Worm (Caenorhabditis elegans): Measurements from ENCODE around the gene atg-13.

Gene atg-13

DNA sequence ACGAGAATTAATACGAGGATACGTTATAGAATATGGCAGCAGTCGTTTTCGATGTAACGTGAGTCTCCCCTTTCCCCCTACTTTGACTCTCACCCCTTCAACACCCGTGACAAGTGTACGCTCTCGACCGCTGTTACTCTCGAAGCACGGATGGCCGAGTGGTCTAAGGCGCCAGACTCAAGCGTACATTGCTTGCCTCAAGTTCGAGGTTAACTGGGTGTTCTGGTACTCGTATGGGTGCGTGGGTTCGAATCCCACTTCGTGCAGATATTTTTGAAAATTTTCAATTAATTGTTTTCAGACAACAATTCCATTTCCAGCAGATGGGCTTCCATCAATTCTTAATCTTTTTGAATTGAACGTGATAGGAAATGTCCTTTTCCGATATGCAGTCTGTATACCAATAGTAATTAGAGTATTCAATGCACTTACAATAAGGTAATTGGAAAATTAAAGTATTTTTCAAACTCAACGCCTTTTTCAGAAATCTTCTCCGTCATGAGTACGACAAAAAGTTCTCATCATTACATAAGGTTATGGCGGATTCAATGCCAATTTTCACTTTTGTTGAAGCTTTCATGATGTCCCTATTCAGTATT is 48.4 kb downstream of the atg-13 start:
- TF ChIP-seq F37B4.10 (GFP tag; IDR thresholded peaks at IDR 0.05), result no peak
- TF ChIP-seq gei-17 (GFP tag; optimal IDR thresholded peaks at IDR 0.05), result peak; percentile 54
- peak; percentile 93 for TF ChIP-seq B0261.1 (tag; optimal IDR thresholded peaks at IDR 0.05)
- TF ChIP-seq snpc-3.4 (tag; optimal IDR thresholded peaks at IDR 0.05), result peak; percentile 89
- TF ChIP-seq nhr-179 (tag; optimal IDR thresholded peaks at IDR 0.05), result no peak
- TF ChIP-seq ceh-79 (tag; optimal IDR thresholded peaks at IDR 0.05), result peak; percentile 37
- no peak for TF ChIP-seq aptf-2 (GFP tag; conservative IDR thresholded peaks at IDR 0.05)
- peak; percentile 85 for TF ChIP-seq pbrm-1 (GFP tag; IDR thresholded peaks at IDR 0.05)
- peak; percentile 52 for TF ChIP-seq egrh-3 (GFP tag; IDR thresholded peaks at IDR 0.05)
- TF ChIP-seq nhr-120 (GFP tag; IDR thresholded peaks at IDR 0.05), result no peak
- TF ChIP-seq sdz-38 (tag; optimal IDR thresholded peaks at IDR 0.05), result no peak
- TF ChIP-seq him-1 (tag; optimal IDR thresholded peaks at IDR 0.05), result peak; percentile 100
- TF ChIP-seq athp-1 (tag; optimal IDR thresholded peaks at IDR 0.05), result peak; percentile 24
- no peak for TF ChIP-seq ama-1 (optimal IDR thresholded peaks at IDR 0.05)
- TF ChIP-seq ama-1 (GFP tag; optimal IDR thresholded peaks at IDR 0.05), result peak in 1 of 2 experiments; percentile 90
- TF ChIP-seq zfh-2 (GFP tag; conservative IDR thresholded peaks at IDR 0.05), result peak; percentile 48; the same call in 1 of the 2 replicates
- peak; percentile 33 for TF ChIP-seq tlf-1 (GFP tag; optimal IDR thresholded peaks at IDR 0.05)
- peak; percentile 64; the same call in 1 of the 2 replicates for TF ChIP-seq attf-3 (GFP tag; conservative IDR thresholded peaks at IDR 0.05)
- peak; percentile 66 for TF ChIP-seq K12H6.12 (tag; optimal IDR thresholded peaks at IDR 0.05)
- TF ChIP-seq zim-3 (tag; optimal IDR thresholded peaks at IDR 0.05), result peak; percentile 88
- TF ChIP-seq T26A5.8 (tag; optimal IDR thresholded peaks at IDR 0.05), result peak; percentile 61
- TF ChIP-seq ztf-26 (tag; optimal IDR thresholded peaks at IDR 0.05), result peak; percentile 67
- TF ChIP-seq ceh-40 (GFP tag; IDR thresholded peaks at IDR 0.05), result 0 out of 2 replicates have a peak, but pooled peaks have one; percentile 57
- TF ChIP-seq egl-44 (GFP tag; IDR thresholded peaks at IDR 0.05), result peak; percentile 90
- TF ChIP-seq snpc-4 (GFP tag; optimal IDR thresholded peaks at IDR 0.05), result peak; percentile 81
- TF ChIP-seq snpc-4 (tag; optimal IDR thresholded peaks at IDR 0.05), result peak; percentile 36 to 76 (median 64)
- 0 out of 2 replicates have a peak, but pooled peaks have one; percentile 83 for TF ChIP-seq cebp-2 (GFP tag; IDR thresholded peaks at IDR 0.05)
- peak; percentile 53; the same call in 1 of the 2 replicates for TF ChIP-seq C17E4.6 (GFP tag; IDR thresholded peaks at IDR 0.05)
- peak; percentile 72 for TF ChIP-seq madf-6 (GFP tag; IDR thresholded peaks at IDR 0.05)
- TF ChIP-seq hmg-1.2 (GFP tag; IDR thresholded peaks at IDR 0.05), result peak; percentile 78
- no peak for TF ChIP-seq Y79H2A.3 (GFP tag; conservative IDR thresholded peaks at IDR 0.05)
- TF ChIP-seq ztf-3 (GFP tag; optimal IDR thresholded peaks at IDR 0.05), result no peak
- TF ChIP-seq nfya-1 (tag; optimal IDR thresholded peaks at IDR 0.05; ENCODE audit: borderline replicate concordance, insufficient read depth), result no peak
- TF ChIP-seq hlh-26 (GFP tag; conservative IDR thresholded peaks at IDR 0.05), result no peak
- TF ChIP-seq bed-2 (GFP tag; IDR thresholded peaks at IDR 0.05), result no peak
- TF ChIP-seq F57C9.4 (tag; optimal IDR thresholded peaks at IDR 0.05), result no peak
- peak; percentile 57 for TF ChIP-seq ceh-100 (GFP tag; IDR thresholded peaks at IDR 0.05)
- peak; percentile 83 for TF ChIP-seq ztf-6 (GFP tag; IDR thresholded peaks at IDR 0.05)
- peak; percentile 87 for TF ChIP-seq nhr-90 (tag; optimal IDR thresholded peaks at IDR 0.05)
- peak; percentile 92 for TF ChIP-seq die-1 (tag; optimal IDR thresholded peaks at IDR 0.05)
- TF ChIP-seq ceh-27 (GFP tag; optimal IDR thresholded peaks at IDR 0.05), result peak; percentile 89
- no peak for TF ChIP-seq unc-62 (GFP tag; optimal IDR thresholded peaks at IDR 0.05)
- no peak for TF ChIP-seq F55B11.4 (tag; optimal IDR thresholded peaks at IDR 0.05; ENCODE audit: borderline replicate concordance, insufficient read depth)
- TF ChIP-seq hrde-1 (tag; optimal IDR thresholded peaks at IDR 0.05; ENCODE audit: borderline replicate concordance), result peak; percentile 84
- peak; percentile 63 for TF ChIP-seq attf-5 (GFP tag; optimal IDR thresholded peaks at IDR 0.05)
- TF ChIP-seq aptf-3 (GFP tag; IDR thresholded peaks at IDR 0.05), result no peak
- peak; percentile 63 for TF ChIP-seq madf-10 (tag; optimal IDR thresholded peaks at IDR 0.05)
- peak; percentile 42 for TF ChIP-seq unc-130 (GFP tag; optimal IDR thresholded peaks at IDR 0.05)
- peak; percentile 61 for TF ChIP-seq K11D2.4 (GFP tag; IDR thresholded peaks at IDR 0.05)
